Worm (Caenorhabditis elegans): ENCODE results near the gene glb-24.

- TF ChIP-seq gmeb-1 (tag; optimal IDR thresholded peaks at IDR 0.05), result no peak
- TF ChIP-seq dmd-4 (tag; optimal IDR thresholded peaks at IDR 0.05), result no peak
- TF ChIP-seq ztf-11 (tag; optimal IDR thresholded peaks at IDR 0.05), result no peak
- no peak for TF ChIP-seq mdl-1 (tag; optimal IDR thresholded peaks at IDR 0.05)
- TF ChIP-seq mab-5 (tag; optimal IDR thresholded peaks at IDR 0.05), result no peak
- TF ChIP-seq elt-3 (tag; optimal IDR thresholded peaks at IDR 0.05), result no peak
- no peak for TF ChIP-seq egl-27 (tag; optimal IDR thresholded peaks at IDR 0.05)
- no peak for TF ChIP-seq F13H6.1 (tag; optimal IDR thresholded peaks at IDR 0.05)
- no peak for TF ChIP-seq ZK546.5 (tag; optimal IDR thresholded peaks at IDR 0.05)
- no peak for TF ChIP-seq skn-1 (tag; optimal IDR thresholded peaks at IDR 0.05)
- no peak for TF ChIP-seq nhr-77 (tag; optimal IDR thresholded peaks at IDR 0.05)
- TF ChIP-seq snpc-4 (tag; optimal IDR thresholded peaks at IDR 0.05), result no peak
- TF ChIP-seq elt-1 (tag; optimal IDR thresholded peaks at IDR 0.05), result no peak
These were observed 3.4 kb downstream of the glb-24 start for ce11 chrV:12882370-12882769.
